Worm (Caenorhabditis elegans) whole organism, young adult: Measurements from ENCODE around the gene F40F8.3.

Source experiments
- B0336.3 ChIP-seq: fragments of 200-800 bp; sonication (Bioruptor generic); IDR thresholded peaks from 2 replicates; pipeline ENCODE4 v1.3.6; 2022; ENCODE audit warnings: missing genetic modification characterization, missing compliant biosample characterization
- F52B5.7 ChIP-seq: sonication (generic microtip); optimal IDR thresholded peaks from 2 replicates; lab custom pipeline; 2016; ENCODE audit warnings: mild to moderate bottlenecking, missing genetic modification characterization, missing compliant biosample characterization
- K11D2.4 ChIP-seq: fragments of 200-800 bp; sonication (Bioruptor generic); IDR thresholded peaks from 2 replicates; pipeline ENCODE4 v1.3.6; 2022; ENCODE audit warnings: missing genetic modification reagents, missing genetic modification characterization, missing compliant biosample characterization
- K12H6.12 ChIP-seq: fragments of 200-800 bp; sonication (Bioruptor generic); optimal IDR thresholded peaks from 2 replicates; lab custom pipeline; 2018; ENCODE audit warnings: mild to moderate bottlenecking, missing genetic modification characterization, missing compliant biosample characterization
- Y53G8AR.9 ChIP-seq: fragments of 200-800 bp; sonication (Bioruptor generic); conservative IDR thresholded peaks from 2 replicates; pipeline ENCODE4 v1.3.6; 2022; ENCODE audit warnings: missing genetic modification reagents, missing genetic modification characterization, missing compliant biosample characterization
- ZK185.1 ChIP-seq: sonication (generic microtip); optimal IDR thresholded peaks from 2 replicates; lab custom pipeline; 2016; ENCODE audit warnings: mild to moderate bottlenecking, missing genetic modification characterization, missing compliant biosample characterization; ENCODE audit not compliant: poor library complexity, severe bottlenecking
- aptf-3 ChIP-seq: fragments of 200-800 bp; sonication (Bioruptor generic); IDR thresholded peaks from 2 replicates; pipeline ENCODE4 v1.3.6; 2022; ENCODE audit warnings: missing genetic modification characterization, missing compliant biosample characterization
- atf-7 ChIP-seq: sonication (generic microtip); optimal IDR thresholded peaks from 2 replicates; lab custom pipeline; 2017; ENCODE audit warnings: mild to moderate bottlenecking, missing genetic modification characterization, missing compliant biosample characterization
- athp-1 ChIP-seq: sonication (generic microtip); optimal IDR thresholded peaks from 2 replicates; lab custom pipeline; 2017; ENCODE audit warnings: mild to moderate bottlenecking, missing genetic modification characterization, missing compliant biosample characterization
- attf-5 ChIP-seq: fragments of 200-800 bp; sonication (Bioruptor generic); optimal IDR thresholded peaks from 2 replicates; lab custom pipeline; 2018; ENCODE audit warnings: mild to moderate bottlenecking, missing genetic modification characterization, missing compliant biosample characterization
- cebp-1 ChIP-seq, 2 experiments: fragments of 200-800 bp in 1 of 2; sonication (Bioruptor generic) in 1 of 2; sonication (generic microtip) in 1 of 2; IDR thresholded peaks in 1 of 2; optimal IDR thresholded peaks in 1 of 2; 2 replicates each; pipeline versions ENCODE4 v1.3.6 to Lab custom; 2017 to 2022; ENCODE audit warnings: missing compliant biosample characterization in 2 of 2, missing genetic modification characterization in 2 of 2, mild to moderate bottlenecking in 1 of 2, missing genetic modification reagents in 1 of 2, moderate library complexity in 1 of 2
- chd-7 ChIP-seq: sonication (generic microtip); optimal IDR thresholded peaks from 2 replicates; lab custom pipeline; 2016; ENCODE audit warnings: mild to moderate bottlenecking, missing genetic modification characterization, moderate library complexity, missing compliant biosample characterization
- dox-1 ChIP-seq: fragments of 200-800 bp; sonication (Bioruptor generic); IDR thresholded peaks from 2 replicates; pipeline ENCODE4 v1.3.6; 2022; ENCODE audit warnings: missing genetic modification reagents, missing genetic modification characterization, missing compliant biosample characterization
- dpff-1 ChIP-seq: sonication (generic microtip); optimal IDR thresholded peaks from 2 replicates; lab custom pipeline; 2017; ENCODE audit warnings: mild to moderate bottlenecking, missing genetic modification characterization, missing compliant biosample characterization
- egl-18 ChIP-seq: fragments of 200-800 bp; sonication (Bioruptor generic); IDR thresholded peaks from 2 replicates; pipeline ENCODE4 v1.3.6; 2022; ENCODE audit warnings: missing genetic modification reagents, missing genetic modification characterization, missing compliant biosample characterization
- egl-44 ChIP-seq: fragments of 200-800 bp; sonication (Bioruptor generic); IDR thresholded peaks from 2 replicates; pipeline ENCODE4 v1.3.6; 2022; ENCODE audit warnings: missing genetic modification reagents, missing genetic modification characterization, missing compliant biosample characterization
- ets-4 ChIP-seq: fragments of 200-800 bp; sonication (Bioruptor generic); optimal IDR thresholded peaks from 2 replicates; lab custom pipeline; 2018; ENCODE audit warnings: mild to moderate bottlenecking, missing genetic modification characterization, missing compliant biosample characterization
- him-1 ChIP-seq: sonication (generic microtip); optimal IDR thresholded peaks from 2 replicates; lab custom pipeline; 2016; ENCODE audit warnings: missing genotype, missing genetic modification reagents, missing genetic modification characterization, missing compliant biosample characterization
- hmg-20 ChIP-seq: fragments of 200-800 bp; sonication (Bioruptor generic); IDR thresholded peaks from 2 replicates; pipeline ENCODE4 v1.3.6; 2022; ENCODE audit warnings: missing genetic modification reagents, missing genetic modification characterization, missing compliant biosample characterization
- hrde-1 ChIP-seq: sonication (generic microtip); optimal IDR thresholded peaks from 2 replicates; lab custom pipeline; 2016; ENCODE audit warnings: missing genetic modification characterization, mild to moderate bottlenecking, missing compliant biosample characterization, moderate library complexity, missing genotype, missing genetic modification reagents, borderline replicate concordance
- hsf-1 ChIP-seq: fragments of 200-800 bp; sonication (Bioruptor generic); IDR thresholded peaks from 2 replicates; pipeline ENCODE4 v1.3.6; 2022; ENCODE audit warnings: missing genetic modification reagents, missing genetic modification characterization, missing compliant biosample characterization
- let-526 ChIP-seq: fragments of 200-800 bp; sonication (Bioruptor generic); IDR thresholded peaks from 2 replicates; pipeline ENCODE4 v1.3.6; 2022; ENCODE audit warnings: missing genetic modification reagents, missing genetic modification characterization, missing compliant biosample characterization
- let-607 ChIP-seq, 2 experiments: fragments of 200-800 bp in 1 of 2; sonication (Bioruptor generic) in 1 of 2; sonication (generic microtip) in 1 of 2; optimal IDR thresholded peaks; 2 replicates each; lab custom pipeline; 2016 to 2018; ENCODE audit warnings: mild to moderate bottlenecking in 2 of 2, missing compliant biosample characterization in 2 of 2, missing genetic modification characterization in 2 of 2, moderate library complexity in 2 of 2, missing genotype in 1 of 2
- lin-35 ChIP-seq, 3 experiments: fragments of 150-350 bp in 2 of 3; sonication (generic microtip) in 1 of 3; optimal IDR thresholded peaks; 2 replicates each; lab custom pipeline; 2014 to 2018; ENCODE audit warnings: missing biosample characterization in 3 of 3, missing genetic modification characterization in 3 of 3, missing genetic modification reagents in 3 of 3
- madf-10 ChIP-seq: sonication (generic microtip); optimal IDR thresholded peaks from 2 replicates; lab custom pipeline; 2016; ENCODE audit warnings: mild to moderate bottlenecking, missing genetic modification characterization, missing compliant biosample characterization
- mes-4 ChIP-seq: sonication (generic microtip); optimal IDR thresholded peaks from 2 replicates; lab custom pipeline; 2016; ENCODE audit warnings: missing genotype, missing genetic modification characterization, missing compliant biosample characterization
- nfyb-1 ChIP-seq: fragments of 200-800 bp; sonication (Bioruptor generic); IDR thresholded peaks from 2 replicates; pipeline ENCODE4 v1.3.6; 2022; ENCODE audit warnings: missing genetic modification reagents, missing genetic modification characterization, missing compliant biosample characterization
- nhr-120 ChIP-seq: fragments of 200-800 bp; sonication (Bioruptor generic); IDR thresholded peaks from 2 replicates; pipeline ENCODE4 v1.3.6; 2022; ENCODE audit warnings: missing genetic modification characterization, missing compliant biosample characterization
- nhr-80 ChIP-seq: sonication (generic microtip); optimal IDR thresholded peaks from 2 replicates; lab custom pipeline; 2016; ENCODE audit warnings: missing genetic modification characterization, missing compliant biosample characterization
- nhr-90 ChIP-seq: sonication (generic microtip); optimal IDR thresholded peaks from 2 replicates; lab custom pipeline; 2016; ENCODE audit warnings: missing genotype, mild to moderate bottlenecking, missing genetic modification characterization, missing compliant biosample characterization
- pha-4 ChIP-seq: fragments of 150-350 bp; sonication (generic microtip); optimal IDR thresholded peaks from 2 replicates; lab custom pipeline; 2014; ENCODE audit warnings: missing biosample characterization, missing genetic modification reagents, missing genetic modification characterization
- sdz-38 ChIP-seq: sonication (generic microtip); optimal IDR thresholded peaks from 2 replicates; lab custom pipeline; 2016; ENCODE audit warnings: missing genotype, missing genetic modification characterization, missing compliant biosample characterization
- snpc-4 ChIP-seq, 5 experiments: fragments of 150-350 bp in 1 of 5; sonication (generic microtip) in 4 of 5; optimal IDR thresholded peaks; 2 replicates each; lab custom pipeline; 2014 to 2018; ENCODE audit warnings: missing genetic modification characterization in 5 of 5, missing biosample characterization in 3 of 5, antibody characterized with exemption in 2 of 5, mild to moderate bottlenecking in 2 of 5, missing compliant biosample characterization in 2 of 5, missing genotype in 2 of 5, moderate library complexity in 2 of 5, missing genetic modification reagents in 1 of 5
- somi-1 ChIP-seq: fragments of 200-800 bp; sonication (Bioruptor generic); optimal IDR thresholded peaks from 2 replicates; lab custom pipeline; 2018; ENCODE audit warnings: mild to moderate bottlenecking, missing genetic modification characterization, missing compliant biosample characterization
- tbp1 ChIP-seq: fragments of 200-800 bp; sonication (Bioruptor generic); optimal IDR thresholded peaks from 2 replicates; lab custom pipeline; 2018; ENCODE audit warnings: mild to moderate bottlenecking, missing genetic modification characterization, missing compliant biosample characterization
- tlf-1 ChIP-seq: fragments of 200-800 bp; sonication (Bioruptor generic); optimal IDR thresholded peaks from 2 replicates; lab custom pipeline; 2018; ENCODE audit warnings: mild to moderate bottlenecking, missing genetic modification characterization, missing compliant biosample characterization
- unc-130 ChIP-seq: sonication (generic microtip); optimal IDR thresholded peaks from 2 replicates; lab custom pipeline; 2016; ENCODE audit warnings: missing genetic modification reagents, missing genetic modification characterization, missing compliant biosample characterization
- zim-3 ChIP-seq: sonication (generic microtip); optimal IDR thresholded peaks from 2 replicates; lab custom pipeline; 2017; ENCODE audit warnings: mild to moderate bottlenecking, missing genetic modification characterization, moderate library complexity, missing compliant biosample characterization
- ztf-18 ChIP-seq: sonication (generic microtip); optimal IDR thresholded peaks from 2 replicates; lab custom pipeline; 2016; ENCODE audit warnings: missing genotype, mild to moderate bottlenecking, missing genetic modification characterization, missing compliant biosample characterization
- ztf-28 ChIP-seq: fragments of 200-800 bp; sonication (Bioruptor generic); IDR thresholded peaks from 2 replicates; pipeline ENCODE4 v1.3.6; 2022; ENCODE audit warnings: missing genetic modification reagents, missing genetic modification characterization, missing compliant biosample characterization
- ztf-6 ChIP-seq: fragments of 200-800 bp; sonication (Bioruptor generic); IDR thresholded peaks from 2 replicates; pipeline ENCODE4 v1.3.6; 2022; ENCODE audit warnings: missing genetic modification reagents, missing genetic modification characterization, missing compliant biosample characterization

F40F8.3 gene

ce11 chrII:11150976-11151375 lies 21.9 kb downstream of the F40F8.3 start:
- TF ChIP-seq nhr-80 (tag; lab: Kevin White, UChicago) (peak; percentile 81), let-526 (GFP tag; lab: Robert Waterston, UW) (peak; percentile 48; the same call in 1 of the 2 replicates), dox-1 (GFP tag; lab: Robert Waterston, UW) (0 out of 2 replicates have a peak, but pooled peaks have one; percentile 24), snpc-4 (GFP tag; optimal IDR thresholded peaks at IDR 0.05; lab: Kevin White, UChicago) (no peak), snpc-4 (tag; optimal IDR thresholded peaks at IDR 0.05; lab: Kevin White, UChicago) (peak in 1 of 4 experiments; percentile 16), nhr-120 (GFP tag; lab: Robert Waterston, UW) (no peak), somi-1 (GFP tag; lab: Kevin White, UChicago) (no peak), hmg-20 (no peak), B0336.3 (GFP tag; lab: Robert Waterston, UW) (peak; percentile 41; the same call in 1 of the 2 replicates), dpff-1 (tag; lab: Kevin White, UChicago) (no peak), cebp-1 (GFP tag; IDR thresholded peaks at IDR 0.05; lab: Robert Waterston, UW) (no peak), cebp-1 (tag; optimal IDR thresholded peaks at IDR 0.05; lab: Kevin White, UChicago) (peak; percentile 66), madf-10 (tag; lab: Kevin White, UChicago) (peak; percentile 38), athp-1 (tag; lab: Kevin White, UChicago) (no peak), nhr-90 (tag; lab: Kevin White, UChicago) (peak; percentile 26), attf-5 (peak; percentile 7), egl-44 (no peak), tbp1 (GFP tag; lab: Kevin White, UChicago) (peak; percentile 34), Y53G8AR.9 (peak; percentile 69; the same call in 1 of the 2 replicates), ZK185.1 (tag; lab: Kevin White, UChicago) (no peak), hsf-1 (GFP tag; lab: Robert Waterston, UW) (peak; percentile 64; the same call in 1 of the 2 replicates), nfyb-1 (GFP tag; lab: Robert Waterston, UW) (0 out of 2 replicates have a peak, but pooled peaks have one; percentile 44), ets-4 (GFP tag; lab: Kevin White, UChicago) (peak; percentile 40), chd-7 (tag; lab: Kevin White, UChicago) (peak; percentile 33), tlf-1 (GFP tag; lab: Kevin White, UChicago) (peak; percentile 42), let-607 (tag; optimal IDR thresholded peaks at IDR 0.05; lab: Kevin White, UChicago) (peak in 1 of 2 experiments; percentile 17), K11D2.4 (GFP tag; lab: Robert Waterston, UW) (0 out of 2 replicates have a peak, but pooled peaks have one; percentile 28), zim-3 (tag; lab: Kevin White, UChicago) (no peak), atf-7 (tag; lab: Kevin White, UChicago) (peak; percentile 59)

ce11 chrII:11152495-11152894 lies 23.4 kb downstream of the F40F8.3 start, which contains the start of gene pqm-1:
pqm-1 (minus strand) TSS chrII:11152595.
- TF ChIP-seq dox-1 (GFP tag; lab: Robert Waterston, UW) (no peak), F52B5.7 (tag; lab: Kevin White, UChicago) (no peak), B0336.3 (GFP tag; lab: Robert Waterston, UW) (no peak), somi-1 (GFP tag; lab: Kevin White, UChicago) (no peak), sdz-38 (tag; lab: Kevin White, UChicago) (no peak), him-1 (tag; lab: Kevin White, UChicago) (no peak), chd-7 (tag; lab: Kevin White, UChicago) (no peak), aptf-3 (GFP tag; lab: Robert Waterston, UW) (no peak), lin-35 (GFP tag; optimal IDR thresholded peaks at IDR 0.05; lab: Kevin White, UChicago) (no peak), ztf-6 (GFP tag; lab: Robert Waterston, UW) (no peak), unc-130 (no peak), hrde-1 (tag; lab: Kevin White, UChicago) (no peak), pha-4 (tag; lab: Kevin White, UChicago) (no peak), ztf-28 (GFP tag; lab: Robert Waterston, UW) (no peak), mes-4 (tag; lab: Kevin White, UChicago) (no peak), ztf-18 (tag; lab: Kevin White, UChicago) (no peak), K12H6.12 (tag; lab: Kevin White, UChicago) (no peak), egl-18 (GFP tag; lab: Robert Waterston, UW) (no peak)
